Worm (Caenorhabditis elegans): Measurements from ENCODE around the gene C37C3.9.

- TF ChIP-seq ztf-11 (tag; optimal IDR thresholded peaks at IDR 0.05) (no peak), nhr-28 (tag; optimal IDR thresholded peaks at IDR 0.05) (no peak), aha-1 (tag; optimal IDR thresholded peaks at IDR 0.05) (no peak), snpc-4 (tag; optimal IDR thresholded peaks at IDR 0.05) (no peak), hlh-4 (tag; optimal IDR thresholded peaks at IDR 0.05) (no peak), unc-86 (tag; optimal IDR thresholded peaks at IDR 0.05) (no peak), lin-39 (tag; optimal IDR thresholded peaks at IDR 0.05) (no peak)
These were observed 42.7 kb downstream of the C37C3.9 start, which contains the start of gene ZK742.4 for ce11 chrV:7811758-7812157.
